Worm (Caenorhabditis elegans) whole organism, L4 larva: ENCODE results near the gene Y38C1AA.7.

Experiments used
- F37D6.2 ChIP-seq: sonication (generic microtip); optimal IDR thresholded peaks from 2 replicates; lab custom pipeline; 2016; ENCODE audit warnings: mild to moderate bottlenecking, missing genetic modification characterization, missing compliant biosample characterization
- T20F7.1 ChIP-seq: fragments of 200-800 bp; sonication (Bioruptor generic); optimal IDR thresholded peaks from 2 replicates; lab custom pipeline; 2018; ENCODE audit warnings: mild to moderate bottlenecking, missing genetic modification characterization, missing compliant biosample characterization
- Y48G9A.11 ChIP-seq: fragments of 200-800 bp; sonication (Bioruptor generic); IDR thresholded peaks from 2 replicates; pipeline ENCODE4 v1.3.6; 2022; ENCODE audit warnings: missing genetic modification reagents, missing genetic modification characterization, missing compliant biosample characterization
- aha-1 ChIP-seq: fragments of 150-350 bp; peaks from one replicate; lab custom pipeline; 2014; ENCODE audit warnings: missing biosample characterization, missing genetic modification characterization
- aly-2 ChIP-seq: sonication (generic microtip); optimal IDR thresholded peaks from 2 replicates; lab custom pipeline; 2018; ENCODE audit warnings: missing biosample characterization, missing genetic modification characterization
- ama-1 ChIP-seq: fragments of 150-350 bp; optimal IDR thresholded peaks from 2 replicates; lab custom pipeline; 2014; ENCODE audit warnings: inconsistent platforms, mixed read lengths
- attf-4 ChIP-seq: sonication (generic microtip); optimal IDR thresholded peaks from 3 replicates; lab custom pipeline; 2017; ENCODE audit warnings: missing biosample characterization, missing genetic modification characterization
- ceh-32 ChIP-seq: sonication (generic microtip); optimal IDR thresholded peaks from 2 replicates; lab custom pipeline; 2016; ENCODE audit warnings: mild to moderate bottlenecking, missing genetic modification characterization, missing compliant biosample characterization; ENCODE audit not compliant: poor library complexity
- ces-1 ChIP-seq: fragments of 150-350 bp; sonication (generic microtip); optimal IDR thresholded peaks from 4 replicates; lab custom pipeline; 2014; ENCODE audit warnings: missing biosample characterization, missing genetic modification reagents, missing genetic modification characterization
- daf-12 ChIP-seq: fragments of 150-350 bp; optimal IDR thresholded peaks from 2 replicates; lab custom pipeline; 2014; ENCODE audit warnings: missing biosample characterization, missing genetic modification reagents, missing genetic modification characterization
- daf-16 ChIP-seq, 3 experiments: sonication (generic microtip); optimal IDR thresholded peaks; 2 replicates each; lab custom pipeline; 2016 to 2017; ENCODE audit warnings: missing genetic modification characterization in 3 of 3, missing genetic modification reagents in 3 of 3, mild to moderate bottlenecking in 2 of 3, missing compliant biosample characterization in 2 of 3, missing biosample characterization in 1 of 3, moderate library complexity in 1 of 3
- duxl-1 ChIP-seq: sonication (generic microtip); optimal IDR thresholded peaks from 2 replicates; lab custom pipeline; 2016; ENCODE audit warnings: mild to moderate bottlenecking, missing genetic modification characterization, moderate library complexity, missing compliant biosample characterization; ENCODE audit not compliant: poor library complexity
- dve-1 ChIP-seq: sonication (generic microtip); optimal IDR thresholded peaks from 2 replicates; lab custom pipeline; 2017; ENCODE audit warnings: antibody characterized with exemption, mild to moderate bottlenecking, missing genetic modification characterization, missing compliant biosample characterization; ENCODE audit not compliant: insufficient read depth
- egl-27 ChIP-seq: sonication (generic microtip); optimal IDR thresholded peaks from 3 replicates; lab custom pipeline; 2017; ENCODE audit warnings: missing biosample characterization, missing genetic modification reagents, missing genetic modification characterization
- hif-1 ChIP-seq, 2 experiments: sonication (generic microtip); optimal IDR thresholded peaks; 2 replicates each; lab custom pipeline; 2016 to 2017; ENCODE audit warnings: missing compliant biosample characterization in 2 of 2, missing genetic modification characterization in 2 of 2, missing genetic modification reagents in 2 of 2, missing genotype in 2 of 2, mild to moderate bottlenecking in 1 of 2
- hlh-11 ChIP-seq: fragments of 200-800 bp; sonication (Bioruptor generic); optimal IDR thresholded peaks from 2 replicates; lab custom pipeline; 2018; ENCODE audit warnings: mild to moderate bottlenecking, missing genetic modification characterization, missing compliant biosample characterization
- hmg-1.1 ChIP-seq: fragments of 200-800 bp; sonication (Bioruptor generic); IDR thresholded peaks from 2 replicates; pipeline ENCODE4 v1.3.6; 2022; ENCODE audit warnings: missing genetic modification reagents, missing genetic modification characterization, missing compliant biosample characterization
- lim-7 ChIP-seq: fragments of 200-800 bp; sonication (Bioruptor generic); IDR thresholded peaks from 2 replicates; pipeline ENCODE4 v1.3.6; 2022; ENCODE audit warnings: missing genetic modification characterization, missing compliant biosample characterization
- lin-1 ChIP-seq: fragments of 200-800 bp; sonication (Bioruptor generic); IDR thresholded peaks from 2 replicates; pipeline ENCODE4 v1.3.6; 2022; ENCODE audit warnings: missing genetic modification reagents, missing genetic modification characterization, missing compliant biosample characterization
- lin-38 ChIP-seq: fragments of 200-800 bp; sonication (Bioruptor generic); IDR thresholded peaks from 2 replicates; pipeline ENCODE4 v1.3.6; 2022; ENCODE audit warnings: missing genetic modification reagents, missing genetic modification characterization, missing compliant biosample characterization
- lir-3 ChIP-seq: sonication (generic microtip); optimal IDR thresholded peaks from 2 replicates; lab custom pipeline; 2016; ENCODE audit warnings: mild to moderate bottlenecking, missing genetic modification characterization, missing compliant biosample characterization
- lsy-2 ChIP-seq, 2 experiments: fragments of 150-350 bp in 1 of 2; sonication (generic microtip) in 1 of 2; optimal IDR thresholded peaks; 2 replicates each; lab custom pipeline; 2014 to 2017; ENCODE audit warnings: missing biosample characterization in 2 of 2, missing genetic modification characterization in 2 of 2
- madf-5 ChIP-seq, 2 experiments: fragments of 200-800 bp; sonication (Bioruptor generic); IDR thresholded peaks; 2 replicates each; pipeline ENCODE4 v1.3.6; 2022; ENCODE audit warnings: missing compliant biosample characterization in 2 of 2, missing genetic modification characterization in 2 of 2
- madf-9 ChIP-seq: fragments of 200-800 bp; sonication (Bioruptor generic); conservative IDR thresholded peaks from 2 replicates; pipeline ENCODE4 v1.3.6; 2022; ENCODE audit warnings: missing genetic modification reagents, missing genetic modification characterization, missing compliant biosample characterization
- mdt-29 ChIP-seq: fragments of 200-800 bp; sonication (Bioruptor generic); IDR thresholded peaks from 2 replicates; pipeline ENCODE4 v1.3.6; 2022; ENCODE audit warnings: missing genetic modification reagents, missing genetic modification characterization, missing compliant biosample characterization
- mep-1 ChIP-seq: fragments of 150-350 bp; sonication (generic microtip); optimal IDR thresholded peaks from 3 replicates; lab custom pipeline; 2014; ENCODE audit warnings: missing biosample characterization, missing genetic modification characterization
- nhr-28 ChIP-seq: fragments of 150-350 bp; optimal IDR thresholded peaks from 2 replicates; lab custom pipeline; 2014; ENCODE audit warnings: missing biosample characterization, missing genetic modification characterization
- nhr-41 ChIP-seq: fragments of 200-800 bp; sonication (Bioruptor generic); IDR thresholded peaks from 2 replicates; pipeline ENCODE4 v1.3.6; 2022; ENCODE audit warnings: missing genetic modification reagents, missing genetic modification characterization, missing compliant biosample characterization
- rbr-2 ChIP-seq: sonication (generic microtip); optimal IDR thresholded peaks from 2 replicates; lab custom pipeline; 2016; ENCODE audit warnings: missing genotype, missing genetic modification characterization, missing compliant biosample characterization
- saeg-2 ChIP-seq: fragments of 200-800 bp; sonication (Bioruptor generic); IDR thresholded peaks from 2 replicates; pipeline ENCODE4 v1.3.6; 2022; ENCODE audit warnings: missing genetic modification reagents, missing genetic modification characterization, missing compliant biosample characterization
- sdz-12 ChIP-seq: fragments of 200-800 bp; sonication (Bioruptor generic); optimal IDR thresholded peaks from 2 replicates; lab custom pipeline; 2018; ENCODE audit warnings: mild to moderate bottlenecking, missing genetic modification characterization, missing compliant biosample characterization
- snpc-1.2 ChIP-seq: fragments of 200-800 bp; sonication (Bioruptor generic); IDR thresholded peaks from 2 replicates; pipeline ENCODE4 v1.3.6; 2022; ENCODE audit warnings: missing genetic modification reagents, missing genetic modification characterization, missing compliant biosample characterization
- snpc-4 ChIP-seq: fragments of 150-350 bp; optimal IDR thresholded peaks from 2 replicates; lab custom pipeline; 2014; ENCODE audit warnings: missing biosample characterization, missing genetic modification characterization
- spr-3 ChIP-seq: fragments of 200-800 bp; sonication (Bioruptor generic); optimal IDR thresholded peaks from 2 replicates; lab custom pipeline; 2018; ENCODE audit warnings: mild to moderate bottlenecking, missing genetic modification characterization, missing compliant biosample characterization
- vab-7 ChIP-seq: fragments of 200-800 bp; sonication (Bioruptor generic); IDR thresholded peaks from 2 replicates; pipeline ENCODE4 v1.3.6; 2022; ENCODE audit warnings: missing genetic modification reagents, missing genetic modification characterization, missing compliant biosample characterization
- zip-2 ChIP-seq: fragments of 150-350 bp; optimal IDR thresholded peaks from 2 replicates; lab custom pipeline; 2014; ENCODE audit warnings: missing biosample characterization, missing genetic modification characterization

Y38C1AA.7 gene

ce11 chrIV:192046-192445 is 33.3 kb downstream of the Y38C1AA.7 start, which contains the start of gene Y38C1AA.12 (continued):
- TF ChIP-seq hmg-1.1: 0 out of 2 replicates have a peak, but pooled peaks have one; percentile 44
- no peak for TF ChIP-seq egl-27 (tag; lab: Kevin White, UChicago)
- peak; percentile 48 for TF ChIP-seq F37D6.2 (tag; lab: Kevin White, UChicago)
- peak in 1 of 2 experiments; percentile 85 for TF ChIP-seq lsy-2 (tag; optimal IDR thresholded peaks at IDR 0.05; lab: Kevin White, UChicago)
- TF ChIP-seq madf-9: peak; percentile 67
- peak; percentile 98 for TF ChIP-seq Y48G9A.11 (GFP tag; lab: Robert Waterston, UW)
- TF ChIP-seq spr-3 (GFP tag; lab: Kevin White, UChicago): no peak
- peak; percentile 98 for TF ChIP-seq T20F7.1 (GFP tag; lab: Kevin White, UChicago)
- peak; percentile 51 to 62 for TF ChIP-seq daf-16 (GFP tag; optimal IDR thresholded peaks at IDR 0.05; lab: Kevin White, UChicago)
- TF ChIP-seq daf-16 (tag; optimal IDR thresholded peaks at IDR 0.05; lab: Kevin White, UChicago): peak; percentile 74
- TF ChIP-seq sdz-12 (GFP tag; lab: Kevin White, UChicago): peak; percentile 80
- peak in 1 of 2 experiments; percentile 92 for TF ChIP-seq hif-1 (tag; optimal IDR thresholded peaks at IDR 0.05; lab: Kevin White, UChicago)
- TF ChIP-seq lin-1 (GFP tag; lab: Robert Waterston, UW): peak; percentile 22; the same call in 1 of the 2 replicates
- TF ChIP-seq lin-38 (GFP tag; lab: Robert Waterston, UW): peak; percentile 78
- peak; percentile 16 for TF ChIP-seq ama-1 (lab: Kevin White, UChicago)
- TF ChIP-seq aly-2: no peak
- TF ChIP-seq lim-7: no peak
- TF ChIP-seq vab-7 (GFP tag; lab: Robert Waterston, UW): 0 out of 2 replicates have a peak, but pooled peaks have one; percentile 10
- TF ChIP-seq rbr-2 (tag; lab: Kevin White, UChicago): peak; percentile 70
- peak; percentile 66 for TF ChIP-seq mep-1 (tag; lab: Kevin White, UChicago)
- no peak for TF ChIP-seq attf-4 (tag; lab: Kevin White, UChicago)
- TF ChIP-seq dve-1 (tag; lab: Kevin White, UChicago): peak; percentile 57
- no peak for TF ChIP-seq snpc-1.2 (GFP tag; lab: Robert Waterston, UW)
- no peak for TF ChIP-seq madf-5 (GFP tag; IDR thresholded peaks at IDR 0.05; lab: Robert Waterston, UW)

- no peak for TF ChIP-seq duxl-1
- TF ChIP-seq madf-5 (GFP tag; IDR thresholded peaks at IDR 0.05; lab: Robert Waterston, UW): no peak
- no peak for TF ChIP-seq dve-1 (tag; lab: Kevin White, UChicago)
- TF ChIP-seq ceh-32: no peak
- TF ChIP-seq hlh-11: no peak
- TF ChIP-seq snpc-4 (tag; lab: Kevin White, UChicago): no peak
- no peak for TF ChIP-seq saeg-2
- TF ChIP-seq nhr-28 (tag; lab: Kevin White, UChicago): no peak
- TF ChIP-seq daf-12 (tag; lab: Kevin White, UChicago): no peak
- TF ChIP-seq Y48G9A.11 (GFP tag; lab: Robert Waterston, UW): no peak
- TF ChIP-seq lir-3: no peak
- TF ChIP-seq spr-3 (GFP tag; lab: Kevin White, UChicago): no peak
- no peak for TF ChIP-seq zip-2 (tag; lab: Kevin White, UChicago)
- no peak for TF ChIP-seq ces-1
- no peak for TF ChIP-seq mdt-29 (GFP tag; lab: Robert Waterston, UW)
- no peak for TF ChIP-seq nhr-41 (GFP tag; lab: Robert Waterston, UW)
Observed at ce11 chrIV:194442-194841, 35.7 kb downstream of the Y38C1AA.7 start, which contains the start of gene csn-3. TSS of gene csn-3 (plus strand) at chrIV:194742.

DNA sequence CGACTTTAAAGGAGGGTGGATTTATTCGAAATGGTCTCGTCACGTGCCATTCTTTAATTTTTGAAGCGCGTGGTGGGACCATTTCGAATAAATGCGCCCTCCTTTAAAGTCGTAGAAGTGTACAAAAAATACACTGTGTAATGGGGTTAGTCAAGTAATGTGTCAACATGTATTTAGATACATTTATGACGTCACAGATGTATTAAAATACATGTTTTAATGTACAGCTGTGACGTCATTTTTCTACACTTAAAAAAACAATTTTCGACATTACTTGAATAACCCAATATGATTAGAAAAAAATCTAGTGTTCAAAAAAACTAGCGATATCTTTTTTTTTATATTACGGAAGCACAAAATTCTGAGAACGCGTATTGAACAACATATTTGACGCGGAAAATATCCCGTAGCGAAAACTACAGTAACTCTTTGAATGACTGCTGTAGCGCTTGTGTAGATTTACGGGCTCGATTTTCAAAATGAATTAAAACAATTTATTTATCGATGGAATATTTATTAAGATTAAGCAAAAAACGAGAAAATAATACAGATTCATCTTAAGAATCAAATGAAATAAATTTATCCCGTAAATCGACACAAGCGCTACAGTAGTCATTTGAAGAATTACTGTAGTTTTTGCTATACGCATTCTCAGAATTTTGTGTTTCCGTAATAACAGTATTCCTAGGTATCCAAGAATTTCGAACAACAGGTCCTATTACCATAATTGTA is 44.3 kb downstream of the Y38C1AA.7 start, which contains the start of gene gfrp-1:
gfrp-1 (plus strand) TSS at position 682 of the 732 bp plus-strand sequence.
- TF ChIP-seq egl-27 (tag; lab: Kevin White, UChicago) (no peak), aha-1 (peak; percentile 52)
- TF ChIP-seq, all 104 proteins: peak for 1
